Worm (Caenorhabditis elegans): ENCODE data around the gene mbl-1.
A peak's percentile ranks its signal among the peaks of the same experiment; 100 is the strongest.

mbl-1 gene

DNA sequence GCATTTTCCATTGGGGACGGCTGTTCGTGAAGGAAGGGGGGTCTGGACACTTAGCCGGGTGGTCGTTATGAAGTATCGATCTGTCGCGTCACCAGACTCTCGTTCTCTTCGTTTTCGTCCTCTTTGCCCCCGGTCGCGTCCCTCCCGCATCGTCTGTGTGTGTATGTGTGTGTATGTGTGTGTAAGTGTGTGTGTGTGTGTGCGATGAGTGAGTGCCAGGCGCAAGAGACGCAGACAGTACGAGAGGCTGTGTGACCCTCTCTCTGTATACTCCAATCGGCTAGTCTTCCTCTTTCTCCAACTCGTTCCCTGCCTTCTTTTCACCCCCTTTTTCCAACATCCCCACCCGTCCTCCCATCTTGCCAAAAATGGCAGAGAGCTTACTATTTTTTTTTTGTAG is 17.0 kb upstream of the mbl-1 start (continued):
- TF ChIP-seq Y116A8C.19 (tag; optimal IDR thresholded peaks at IDR 0.05; ENCODE audit: borderline replicate concordance) (no peak), C34B4.2 (tag; optimal IDR thresholded peaks at IDR 0.05) (no peak), fkh-8 (tag; optimal IDR thresholded peaks at IDR 0.05) (peak; percentile 88), nhr-77 (tag; optimal IDR thresholded peaks at IDR 0.05) (peak; percentile 67), nhr-85 (tag) (peak; percentile 92), mep-1 (tag; optimal IDR thresholded peaks at IDR 0.05) (peak; percentile 77), nhr-76 (tag; optimal IDR thresholded peaks at IDR 0.05) (peak; percentile 46), sptf-1 (tag; optimal IDR thresholded peaks at IDR 0.05) (no peak), ceh-90 (tag; optimal IDR thresholded peaks at IDR 0.05) (no peak), egl-27 (tag; optimal IDR thresholded peaks at IDR 0.05) (peak; percentile 62 to 77), hpl-2 (GFP tag; optimal IDR thresholded peaks at IDR 0.05) (no peak), mdl-1 (tag; optimal IDR thresholded peaks at IDR 0.05) (peak in 1 of 2 experiments; percentile 91), ztf-4 (tag; optimal IDR thresholded peaks at IDR 0.05) (peak; percentile 78), nhr-12 (tag; optimal IDR thresholded peaks at IDR 0.05) (no peak), fos-1 (tag; optimal IDR thresholded peaks at IDR 0.05) (peak; percentile 80), vab-15 (tag; optimal IDR thresholded peaks at IDR 0.05) (peak; percentile 39), pax-3 (tag; optimal IDR thresholded peaks at IDR 0.05) (peak; percentile 69), unc-130 (tag; optimal IDR thresholded peaks at IDR 0.05) (peak; percentile 90), isw-1 (GFP tag; IDR thresholded peaks at IDR 0.05) (peak; percentile 76), elt-2 (tag; optimal IDR thresholded peaks at IDR 0.05) (peak; percentile 53), unc-86 (tag; optimal IDR thresholded peaks at IDR 0.05) (peak; percentile 87), lin-14 (GFP tag; optimal IDR thresholded peaks at IDR 0.05) (peak; percentile 98), rnt-1 (tag; optimal IDR thresholded peaks at IDR 0.05) (peak; percentile 86), sox-4 (tag; optimal IDR thresholded peaks at IDR 0.05) (no peak), efl-3 (GFP tag; optimal IDR thresholded peaks at IDR 0.05) (no peak), lin-15B (tag; optimal IDR thresholded peaks at IDR 0.05) (no peak), swsn-7 (tag; optimal IDR thresholded peaks at IDR 0.05) (peak; percentile 89), nhr-19 (GFP tag; conservative IDR thresholded peaks at IDR 0.05) (peak; percentile 82), lsy-2 (tag; optimal IDR thresholded peaks at IDR 0.05) (peak; percentile 69 to 87), egl-13 (tag; optimal IDR thresholded peaks at IDR 0.05) (peak; percentile 62), alr-1 (tag; optimal IDR thresholded peaks at IDR 0.05; ENCODE audit: borderline replicate concordance) (no peak), lin-39 (tag; optimal IDR thresholded peaks at IDR 0.05) (no peak), unc-98 (GFP tag; IDR thresholded peaks at IDR 0.05) (no peak), fkh-4 (tag; optimal IDR thresholded peaks at IDR 0.05; ENCODE audit: borderline replicate concordance) (no peak), nhr-237 (tag; optimal IDR thresholded peaks at IDR 0.05) (peak; percentile 30), C16A3.4 (tag; optimal IDR thresholded peaks at IDR 0.05) (peak; percentile 92), ama-1 (optimal IDR thresholded peaks at IDR 0.05) (no peak), nhr-20 (tag; optimal IDR thresholded peaks at IDR 0.05) (peak; percentile 88), ztf-11 (tag; optimal IDR thresholded peaks at IDR 0.05) (peak in 1 of 2 experiments; percentile 72), jun-1 (tag; optimal IDR thresholded peaks at IDR 0.05) (peak; percentile 84)

DNA sequence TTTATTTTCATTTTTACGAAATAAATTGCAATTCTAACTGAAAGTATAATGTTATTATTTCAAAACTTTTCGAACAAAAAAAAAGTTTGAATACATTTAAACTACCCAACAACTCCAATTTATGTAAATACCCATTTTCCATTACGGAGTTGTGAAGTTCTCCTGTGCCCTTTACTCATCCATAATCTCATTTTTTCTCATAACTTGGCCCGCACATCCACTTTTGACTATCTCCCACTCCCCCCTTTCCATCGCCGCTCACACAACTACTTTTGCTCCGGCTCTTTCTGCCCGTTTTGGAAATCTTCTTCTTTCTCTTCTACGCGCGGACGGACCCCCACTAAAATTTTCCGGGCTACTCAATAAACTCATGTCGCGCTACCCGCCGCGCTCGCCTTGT is 15.8 kb upstream of the mbl-1 start:
- TF ChIP-seq zag-1 (tag; optimal IDR thresholded peaks at IDR 0.05) (no peak), lin-14 (GFP tag; optimal IDR thresholded peaks at IDR 0.05) (peak; percentile 15)

DNA sequence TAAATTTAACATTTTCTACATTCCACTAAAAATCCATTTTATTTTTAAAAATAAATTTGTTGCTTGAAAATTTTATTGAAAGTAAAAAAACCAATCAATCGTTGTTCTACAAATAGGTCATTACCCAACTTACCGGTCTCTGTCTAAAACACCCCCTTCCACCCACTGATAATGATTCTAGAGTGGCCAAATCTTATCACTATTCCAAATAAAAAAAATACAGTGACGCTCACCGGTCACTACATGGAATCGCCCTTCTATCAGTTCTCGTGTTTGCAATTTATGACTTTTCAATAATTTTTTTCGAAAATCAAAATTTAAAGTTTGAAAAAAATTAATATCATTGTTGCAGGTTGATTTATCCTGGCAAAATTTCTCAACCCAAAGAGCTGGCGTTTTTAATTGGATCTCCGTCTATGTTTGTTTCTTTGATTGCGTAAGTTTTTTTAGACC is 14.9 kb upstream of the mbl-1 start, which contains the start of the genes F52G3.1 and F52G3.7:
Gene F52G3.1, plus strand, starts transcription at position 353 of the 453 bp plus-strand sequence.
Gene F52G3.7, plus strand, starts transcription at position 403 of the 453 bp plus-strand sequence.
- TF ChIP-seq elt-2 (tag; optimal IDR thresholded peaks at IDR 0.05): peak; percentile 6
- no peak for TF ChIP-seq efl-1 (optimal IDR thresholded peaks at IDR 0.05)
- no peak for TF ChIP-seq efl-1 (GFP tag; optimal IDR thresholded peaks at IDR 0.05 in 1 of 2)
- no peak for TF ChIP-seq lin-14 (GFP tag; optimal IDR thresholded peaks at IDR 0.05)
- TF ChIP-seq lir-3 (tag; optimal IDR thresholded peaks at IDR 0.05; ENCODE audit: poor library complexity): no peak
- no peak for TF ChIP-seq zag-1 (tag; optimal IDR thresholded peaks at IDR 0.05)
- TF ChIP-seq aha-1 (tag; optimal IDR thresholded peaks at IDR 0.05): no peak
